Fruit fly (Drosophila melanogaster) whole organism, embryonic: ENCODE results near the gene pav.

Source experiments
- B-H1 ChIP-seq: fragments of 200-800 bp; sonication (Bioruptor generic); IDR thresholded peaks from 3 replicates; pipeline ENCODE4 v1.3.6; 2022; ENCODE audit warnings: missing biosample characterization, missing genetic modification characterization
- Blimp-1 ChIP-seq: fragments of 200-800 bp; sonication (Bioruptor generic); optimal IDR thresholded peaks from 3 replicates; lab custom pipeline; 2018; ENCODE audit warnings: missing biosample characterization, missing genetic modification characterization, mild to moderate bottlenecking, moderate library complexity, missing genetic modification reagents
- CG10274 ChIP-seq: fragments of 200-800 bp; sonication (Bioruptor generic); optimal IDR thresholded peaks from 3 replicates; lab custom pipeline; 2017; ENCODE audit warnings: missing biosample characterization, mild to moderate bottlenecking, missing genetic modification characterization
- CG10431 ChIP-seq: fragments of 200-800 bp; sonication (Bioruptor generic); optimal IDR thresholded peaks from 3 replicates; lab custom pipeline; 2018; ENCODE audit warnings: missing biosample characterization, mild to moderate bottlenecking, missing genetic modification characterization
- CG11247 ChIP-seq: fragments of 200-800 bp; sonication (Bioruptor generic); IDR thresholded peaks from 2 replicates; pipeline ENCODE4 v1.3.6; 2022; ENCODE audit warnings: missing biosample characterization, missing genetic modification characterization
- CG12071 ChIP-seq: fragments of 200-800 bp; sonication (Bioruptor generic); optimal IDR thresholded peaks from 3 replicates; lab custom pipeline; 2018; ENCODE audit warnings: missing biosample characterization, mild to moderate bottlenecking, missing genetic modification characterization
- CG12744 ChIP-seq: fragments of 200-800 bp; sonication (Bioruptor generic); optimal IDR thresholded peaks from 2 replicates; lab custom pipeline; 2016; ENCODE audit warnings: missing biosample characterization, missing genetic modification characterization
- CG13894 ChIP-seq: fragments of 200-800 bp; sonication (Bioruptor generic); optimal IDR thresholded peaks from 3 replicates; lab custom pipeline; 2018; ENCODE audit warnings: missing biosample characterization, mild to moderate bottlenecking, missing genetic modification characterization, moderate library complexity
- CG1603 ChIP-seq: fragments of 200-800 bp; sonication (Bioruptor generic); optimal IDR thresholded peaks from 2 replicates; lab custom pipeline; 2019; ENCODE audit warnings: missing biosample characterization, mild to moderate bottlenecking, missing genetic modification characterization, moderate library complexity
- CG17385 ChIP-seq: fragments of 200-800 bp; sonication (Bioruptor generic); optimal IDR thresholded peaks from 3 replicates; lab custom pipeline; 2018; ENCODE audit warnings: missing biosample characterization, mild to moderate bottlenecking, missing genetic modification characterization
- CG18262 ChIP-seq: fragments of 200-800 bp; optimal IDR thresholded peaks from 3 replicates; lab custom pipeline; 2019; ENCODE audit warnings: missing biosample characterization, mild to moderate bottlenecking, missing genetic modification characterization, moderate library complexity
- CG2889 ChIP-seq: fragments of 200-800 bp; sonication (Bioruptor generic); IDR thresholded peaks from 3 replicates; pipeline ENCODE4 v1.3.6; 2022; ENCODE audit warnings: missing biosample characterization, missing genetic modification characterization
- CG34422 ChIP-seq: fragments of 200-800 bp; sonication (Bioruptor generic); IDR thresholded peaks from 3 replicates; pipeline ENCODE4 v1.3.6; 2022; ENCODE audit warnings: missing biosample characterization, missing genetic modification characterization
- CG4617 ChIP-seq: fragments of 200-800 bp; sonication (Bioruptor generic); optimal IDR thresholded peaks from 3 replicates; lab custom pipeline; 2016; ENCODE audit warnings: missing biosample characterization, missing genetic modification characterization, borderline replicate concordance
- CG4730 ChIP-seq: fragments of 200-800 bp; sonication (Bioruptor generic); IDR thresholded peaks from 2 replicates; pipeline ENCODE4 v1.3.6; 2022; ENCODE audit warnings: missing biosample characterization, missing genetic modification characterization
- CG6689 ChIP-seq: fragments of 200-800 bp; sonication (Bioruptor generic); IDR thresholded peaks from 2 replicates; pipeline ENCODE4 v1.3.6; 2022; ENCODE audit warnings: missing biosample characterization, missing genetic modification characterization
- CG7839 ChIP-seq: fragments of 200-800 bp; sonication (Bioruptor generic); optimal IDR thresholded peaks from 3 replicates; lab custom pipeline; 2018; ENCODE audit warnings: missing biosample characterization, mild to moderate bottlenecking, missing genetic modification characterization, moderate library complexity
- CG8388 ChIP-seq: fragments of 200-800 bp; sonication (Bioruptor generic); optimal IDR thresholded peaks from 2 replicates; lab custom pipeline; 2019; ENCODE audit warnings: missing biosample characterization, mild to moderate bottlenecking, missing genetic modification characterization, moderate library complexity
- CG8765 ChIP-seq: fragments of 200-800 bp; sonication (Bioruptor generic); IDR thresholded peaks from 2 replicates; pipeline ENCODE4 v1.3.6; 2022; ENCODE audit warnings: missing biosample characterization, missing genetic modification characterization
- D ChIP-seq, 2 experiments: fragments of 200-800 bp in 1 of 2; fragments of >200 bp in 1 of 2; sonication (Bioruptor generic) in 1 of 2; optimal IDR thresholded peaks; 2 replicates in 1 of 2; 3 replicates in 1 of 2; lab custom pipeline; 2017; ENCODE audit warnings: mild to moderate bottlenecking in 1 of 2, missing biosample characterization in 1 of 2, missing genetic modification characterization in 1 of 2, missing genetic modification reagents in 1 of 2
- GATAe ChIP-seq: fragments of 200-800 bp; sonication (Bioruptor generic); conservative IDR thresholded peaks from 2 replicates; pipeline ENCODE4 v1.3.6; 2022; ENCODE audit warnings: missing biosample characterization, missing genetic modification characterization
- Med ChIP-seq: fragments of 200-800 bp; sonication (Bioruptor generic); peaks from one replicate; lab custom pipeline; 2016; ENCODE audit warnings: missing biosample characterization, missing genetic modification characterization, mild to moderate bottlenecking, inconsistent platforms, moderate library complexity
- Meics ChIP-seq: fragments of 200-800 bp; sonication (Bioruptor generic); optimal IDR thresholded peaks from 2 replicates; lab custom pipeline; 2017; ENCODE audit warnings: missing biosample characterization, mild to moderate bottlenecking, missing genetic modification characterization
- Nf-YC ChIP-seq: fragments of 200-800 bp; optimal IDR thresholded peaks from 3 replicates; lab custom pipeline; 2019; ENCODE audit warnings: missing biosample characterization, mild to moderate bottlenecking, missing genetic modification characterization, moderate library complexity
- Sin3A ChIP-seq: fragments of >200 bp; optimal IDR thresholded peaks from 2 replicates; lab custom pipeline; 2018
- amos ChIP-seq: fragments of 200-800 bp; sonication (Bioruptor generic); IDR thresholded peaks from 2 replicates; pipeline ENCODE4 v1.3.6; 2022; ENCODE audit warnings: missing biosample characterization, missing genetic modification characterization; ENCODE audit not compliant: partially characterized antibody
- ase ChIP-seq: fragments of 200-800 bp; sonication (Bioruptor generic); IDR thresholded peaks from 3 replicates; pipeline ENCODE4 v1.3.6; 2022; ENCODE audit warnings: missing biosample characterization, missing genetic modification characterization
- bigmax ChIP-seq: fragments of 200-800 bp; sonication (Bioruptor generic); optimal IDR thresholded peaks from 2 replicates; lab custom pipeline; 2018; ENCODE audit warnings: missing biosample characterization, mild to moderate bottlenecking, missing genetic modification characterization
- fd3F ChIP-seq: fragments of 200-800 bp; sonication (Bioruptor generic); optimal IDR thresholded peaks from 2 replicates; lab custom pipeline; 2018; ENCODE audit warnings: missing biosample characterization, mild to moderate bottlenecking, missing genetic modification characterization, moderate library complexity
- ftz-f1 ChIP-seq: fragments of 200-800 bp; sonication (Bioruptor generic); optimal IDR thresholded peaks from 2 replicates; lab custom pipeline; 2016; ENCODE audit warnings: missing biosample characterization, missing genetic modification characterization
- gem ChIP-seq: fragments of 200-800 bp; sonication (Bioruptor generic); optimal IDR thresholded peaks from 2 replicates; lab custom pipeline; 2019; ENCODE audit warnings: missing biosample characterization, mild to moderate bottlenecking, missing genetic modification characterization, moderate library complexity
- gsb ChIP-seq: fragments of 200-800 bp; sonication (Bioruptor generic); IDR thresholded peaks from 2 replicates; pipeline ENCODE4 v1.3.6; 2022; ENCODE audit warnings: missing biosample characterization, missing genetic modification characterization
- inv ChIP-seq: fragments of 200-800 bp; sonication (Bioruptor generic); IDR thresholded peaks from 2 replicates; pipeline ENCODE4 v1.3.6; 2022; ENCODE audit warnings: missing biosample characterization, missing genetic modification characterization; ENCODE audit not compliant: partially characterized antibody
- kay ChIP-seq: fragments of 200-800 bp; sonication (Bioruptor generic); optimal IDR thresholded peaks from 2 replicates; lab custom pipeline; 2016; ENCODE audit warnings: missing biosample characterization, missing genetic modification characterization
- ken ChIP-seq: fragments of 200-800 bp; sonication (Bioruptor generic); IDR thresholded peaks from 3 replicates; pipeline ENCODE4 v1.3.6; 2022; ENCODE audit warnings: missing biosample characterization, missing genetic modification characterization
- lola ChIP-seq, 3 experiments: fragments of >200 bp in 2 of 3; fragments of 200-800 bp in 1 of 3; sonication (Bioruptor generic) in 1 of 3; optimal IDR thresholded peaks; 2 replicates each; lab custom pipeline; 2017 to 2019; ENCODE audit warnings: missing biosample characterization in 3 of 3, missing genetic modification characterization in 3 of 3, mild to moderate bottlenecking in 1 of 3, moderate library complexity in 1 of 3
- mld ChIP-seq: fragments of 200-800 bp; sonication (Bioruptor generic); IDR thresholded peaks from 3 replicates; pipeline ENCODE4 v1.3.6; 2022; ENCODE audit warnings: missing biosample characterization, missing genetic modification characterization; ENCODE audit not compliant: partially characterized antibody
- nau ChIP-seq: fragments of 200-800 bp; sonication (Bioruptor generic); optimal IDR thresholded peaks from 3 replicates; lab custom pipeline; 2017; ENCODE audit warnings: missing biosample characterization, mild to moderate bottlenecking, missing genetic modification characterization, missing genetic modification reagents
- odd ChIP-seq: fragments of 200-800 bp; sonication (Bioruptor generic); optimal IDR thresholded peaks from 2 replicates; lab custom pipeline; 2017; ENCODE audit warnings: missing biosample characterization, mild to moderate bottlenecking, missing genetic modification characterization
- pfk ChIP-seq: fragments of 200-800 bp; sonication (Bioruptor generic); optimal IDR thresholded peaks from 2 replicates; lab custom pipeline; 2018; ENCODE audit warnings: missing biosample characterization, mild to moderate bottlenecking, missing genetic modification characterization, moderate library complexity
- pho ChIP-seq: fragments of 200-800 bp; sonication (Bioruptor generic); optimal IDR thresholded peaks from 2 replicates; lab custom pipeline; 2016; ENCODE audit warnings: missing biosample characterization, missing genetic modification characterization
- pros ChIP-seq: fragments of 200-800 bp; sonication (Bioruptor generic); optimal IDR thresholded peaks from 3 replicates; lab custom pipeline; 2019; ENCODE audit warnings: missing biosample characterization, mild to moderate bottlenecking, missing genetic modification characterization, moderate library complexity
- ranshi ChIP-seq: fragments of 200-800 bp; sonication (Bioruptor generic); IDR thresholded peaks from 2 replicates; pipeline ENCODE4 v1.3.6; 2022; ENCODE audit warnings: missing biosample characterization, missing genetic modification characterization
- sc ChIP-seq, 3 experiments: fragments of >200 bp in 2 of 3; fragments of 200-800 bp in 1 of 3; sonication (Bioruptor generic) in 1 of 3; optimal IDR thresholded peaks; 2 replicates in 2 of 3; 3 replicates in 1 of 3; lab custom pipeline; 2017; ENCODE audit warnings: mild to moderate bottlenecking in 1 of 3, missing biosample characterization in 1 of 3, missing genetic modification characterization in 1 of 3, missing genetic modification reagents in 1 of 3
- sisA ChIP-seq: fragments of 200-800 bp; sonication (Bioruptor generic); IDR thresholded peaks from 2 replicates; pipeline ENCODE4 v1.3.6; 2022; ENCODE audit warnings: missing biosample characterization, missing genetic modification characterization
- slbo ChIP-seq: fragments of 200-800 bp; sonication (Bioruptor generic); IDR thresholded peaks from 2 replicates; pipeline ENCODE4 v1.3.6; 2022; ENCODE audit warnings: missing biosample characterization, missing genetic modification characterization
- trem ChIP-seq: fragments of 200-800 bp; optimal IDR thresholded peaks from 3 replicates; lab custom pipeline; 2019; ENCODE audit warnings: missing biosample characterization, mild to moderate bottlenecking, missing genetic modification characterization, moderate library complexity
- wor ChIP-seq: fragments of 200-800 bp; sonication (Bioruptor generic); IDR thresholded peaks from 2 replicates; pipeline ENCODE4 v1.3.6; 2022; ENCODE audit warnings: missing biosample characterization, missing genetic modification characterization
- zf30C ChIP-seq: fragments of 200-800 bp; sonication (Bioruptor generic); optimal IDR thresholded peaks from 3 replicates; lab custom pipeline; 2018; ENCODE audit warnings: missing biosample characterization, mild to moderate bottlenecking, missing genetic modification characterization

Gene pav

DNA sequence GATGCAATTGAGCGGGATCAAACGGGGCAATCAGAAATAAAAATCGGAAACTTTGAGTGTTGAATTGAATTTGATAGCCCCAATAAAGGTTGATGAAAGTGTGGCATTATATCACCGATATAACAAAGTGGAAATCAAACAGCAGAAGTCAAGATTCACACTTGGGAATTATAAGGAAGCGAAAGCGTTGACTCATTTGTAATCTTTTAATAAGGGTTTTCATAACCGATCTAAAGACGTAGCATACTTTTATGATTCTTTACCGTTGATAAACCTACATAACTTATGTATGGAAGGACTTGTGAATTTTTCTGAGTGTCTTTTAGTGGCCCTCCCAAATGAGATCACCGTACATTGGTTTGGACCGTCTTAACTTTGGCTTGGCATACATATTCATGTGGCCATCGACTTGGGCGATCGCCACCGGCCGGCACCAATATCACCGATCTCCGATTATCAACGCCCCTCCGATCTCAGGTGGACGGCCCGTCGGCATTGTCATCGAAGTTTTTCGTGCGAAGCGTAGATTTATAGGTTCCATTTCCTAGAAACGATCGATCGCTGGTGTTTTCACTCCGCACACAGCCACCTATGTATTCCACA is 13.1 kb upstream of the pav start (continued):
- no peak for TF ChIP-seq D (optimal IDR thresholded peaks at IDR 0.05; lab: Kevin White, UChicago)
- no peak for TF ChIP-seq D (GFP tag; optimal IDR thresholded peaks at IDR 0.05; lab: Kevin White, UChicago)
- no peak for TF ChIP-seq mld (GFP tag; lab: Robert Waterston, UW)
- TF ChIP-seq CG17385 = no peak
- TF ChIP-seq pho (GFP tag; lab: Kevin White, UChicago) = no peak
- TF ChIP-seq sisA (GFP tag; lab: Robert Waterston, UW) = no peak
- no peak for TF ChIP-seq Blimp-1 (GFP tag; lab: Kevin White, UChicago)
- no peak for TF ChIP-seq slbo (GFP tag; lab: Robert Waterston, UW)
- TF ChIP-seq Med (GFP tag; lab: Kevin White, UChicago) = peak; percentile 19
- TF ChIP-seq CG4730 (GFP tag; lab: Robert Waterston, UW) = no peak
- no peak for TF ChIP-seq CG8388 (GFP tag; lab: Kevin White, UChicago)
- no peak for TF ChIP-seq CG12744 (GFP tag; lab: Kevin White, UChicago)
- no peak for TF ChIP-seq CG12071 (GFP tag; lab: Kevin White, UChicago)
- TF ChIP-seq CG11247 (GFP tag; lab: Robert Waterston, UW) = no peak
- no peak for TF ChIP-seq CG4617 (GFP tag; lab: Kevin White, UChicago)
- TF ChIP-seq ken (GFP tag; lab: Robert Waterston, UW) = no peak
- no peak for TF ChIP-seq amos (GFP tag; lab: Robert Waterston, UW)
- TF ChIP-seq CG13894 = peak; percentile 27
- no peak for TF ChIP-seq gsb
- TF ChIP-seq trem = no peak
- peak; percentile 3 for TF ChIP-seq CG1603 (tag; lab: Kevin White, UChicago)
- no peak for TF ChIP-seq inv (GFP tag; lab: Robert Waterston, UW)
- no peak for TF ChIP-seq Sin3A (lab: Kevin White, UChicago)
- no peak for TF ChIP-seq CG8765
- TF ChIP-seq CG34422 (GFP tag; lab: Robert Waterston, UW) = no peak
- TF ChIP-seq CG7839 (tag; lab: Kevin White, UChicago) = no peak
- no peak for TF ChIP-seq ranshi (GFP tag; lab: Robert Waterston, UW)
- TF ChIP-seq gem (tag; lab: Kevin White, UChicago) = peak; percentile 16
- no peak for TF ChIP-seq kay
- TF ChIP-seq pfk (GFP tag; lab: Kevin White, UChicago) = no peak
- no peak for TF ChIP-seq lola (GFP tag; optimal IDR thresholded peaks at IDR 0.05; lab: Kevin White, UChicago)
- TF ChIP-seq fd3F = no peak
- TF ChIP-seq Meics (GFP tag; lab: Kevin White, UChicago) = no peak
- TF ChIP-seq Nf-YC = no peak
- no peak for TF ChIP-seq odd (GFP tag; lab: Kevin White, UChicago)
- no peak for TF ChIP-seq CG6689
- TF ChIP-seq GATAe (GFP tag; lab: Robert Waterston, UW) = no peak
- no peak for TF ChIP-seq wor (GFP tag; lab: Robert Waterston, UW)
- no peak for TF ChIP-seq CG10431 (GFP tag; lab: Kevin White, UChicago)
- TF ChIP-seq CG2889 (GFP tag; lab: Robert Waterston, UW) = no peak
- TF ChIP-seq zf30C (GFP tag; lab: Kevin White, UChicago) = peak; percentile 24
- no peak for TF ChIP-seq bigmax (GFP tag; lab: Kevin White, UChicago)
- peak; percentile 4 for TF ChIP-seq CG18262
- TF ChIP-seq ftz-f1 = no peak
- no peak for TF ChIP-seq CG10274
- TF ChIP-seq B-H1 (GFP tag; lab: Robert Waterston, UW) = no peak
- TF ChIP-seq nau (GFP tag; lab: Kevin White, UChicago) = no peak
- peak; percentile 55 for TF ChIP-seq pros (GFP tag; lab: Kevin White, UChicago)
- TF ChIP-seq ase (GFP tag; lab: Robert Waterston, UW) = no peak
- no peak for TF ChIP-seq sc (optimal IDR thresholded peaks at IDR 0.05; lab: Kevin White, UChicago)
- no peak for TF ChIP-seq sc (GFP tag; optimal IDR thresholded peaks at IDR 0.05; lab: Kevin White, UChicago)
